Worm (Caenorhabditis elegans): Measurements from ENCODE around the gene K12B6.9.

K12B6.9 gene

DNA sequence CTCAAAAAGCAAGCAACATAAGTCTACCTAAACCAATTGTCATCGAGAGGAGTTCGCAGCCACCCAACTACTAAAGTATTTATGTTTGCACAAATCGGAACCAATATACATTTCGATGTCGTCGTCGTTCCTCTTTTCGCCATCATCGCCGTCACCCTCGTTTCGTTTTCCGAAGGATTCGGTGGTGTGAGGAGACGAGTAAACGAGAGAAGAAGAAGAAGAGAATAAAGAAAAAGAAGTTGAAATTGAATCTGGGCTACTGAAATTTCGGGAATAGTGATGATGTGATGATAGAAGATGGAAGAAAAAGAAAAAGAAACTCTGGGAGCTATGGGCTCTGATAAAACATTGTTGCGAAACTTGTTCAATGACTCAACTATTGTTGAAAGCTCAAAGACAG, 23.9 kb downstream of the K12B6.9 start:
- TF ChIP-seq unc-42 (tag; optimal IDR thresholded peaks at IDR 0.05) (peak; percentile 62), nhr-11 (tag; optimal IDR thresholded peaks at IDR 0.05) (no peak)

ce11 chrV:6267978-6268377, 24.5 kb downstream of the K12B6.9 start:
- TF ChIP-seq gmeb-2 (tag; optimal IDR thresholded peaks at IDR 0.05), result no peak
- no peak for TF ChIP-seq pax-1 (tag; optimal IDR thresholded peaks at IDR 0.05)
- TF ChIP-seq ceh-14 (tag; optimal IDR thresholded peaks at IDR 0.05), result no peak
- TF ChIP-seq ama-1 (optimal IDR thresholded peaks at IDR 0.05), result no peak
- no peak for TF ChIP-seq lin-11 (tag; optimal IDR thresholded peaks at IDR 0.05)
- no peak for TF ChIP-seq ceh-18 (tag; optimal IDR thresholded peaks at IDR 0.05)
- no peak for TF ChIP-seq hlh-8 (tag; optimal IDR thresholded peaks at IDR 0.05)
- TF ChIP-seq fax-1 (tag; optimal IDR thresholded peaks at IDR 0.05), result no peak
- TF ChIP-seq npax-4 (tag; optimal IDR thresholded peaks at IDR 0.05), result no peak
- TF ChIP-seq sox-2 (GFP tag; IDR thresholded peaks at IDR 0.05), result no peak
- TF ChIP-seq tbx-2 (tag; optimal IDR thresholded peaks at IDR 0.05), result no peak
- no peak for TF ChIP-seq ceh-19 (GFP tag; optimal IDR thresholded peaks at IDR 0.05)
- TF ChIP-seq zip-5 (tag; optimal IDR thresholded peaks at IDR 0.05), result no peak
- TF ChIP-seq ceh-45 (GFP tag; IDR thresholded peaks at IDR 0.05), result no peak
- no peak for TF ChIP-seq K09A11.1 (tag; optimal IDR thresholded peaks at IDR 0.05; ENCODE audit: insufficient read depth)

DNA sequence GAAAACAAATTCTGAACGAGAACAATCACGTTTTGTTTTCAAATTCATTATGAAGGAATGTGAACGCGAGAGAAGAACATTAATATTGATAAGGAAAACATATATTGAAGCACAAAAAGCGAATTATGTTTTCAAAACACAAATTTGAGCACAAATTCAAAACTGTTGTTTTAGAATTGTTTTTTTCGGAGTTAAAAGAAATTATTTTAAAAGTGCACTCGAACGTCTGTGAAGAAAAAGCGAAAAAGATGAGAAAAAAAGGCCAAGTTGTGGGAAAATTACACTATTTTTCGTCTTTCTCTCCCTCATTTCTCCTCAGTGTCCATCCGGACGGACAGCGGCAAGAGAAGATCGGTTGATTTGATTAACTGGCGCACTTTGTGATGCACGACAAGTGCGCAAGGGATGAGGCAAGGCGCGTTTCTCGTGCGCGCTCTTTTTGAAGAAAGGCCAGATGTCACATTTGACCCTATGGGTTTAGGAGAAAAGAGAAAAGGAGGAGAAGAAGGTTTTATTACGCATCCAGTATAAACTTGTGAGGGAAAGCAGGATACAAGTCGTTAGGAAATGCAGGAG, 25.1 kb downstream of the K12B6.9 start, which contains the start of gene mrck-1:
TSS of gene mrck-1 (minus strand) at position 51 of the 576 bp plus-strand sequence.
- TF ChIP-seq ama-1 (optimal IDR thresholded peaks at IDR 0.05) (no peak), sox-2 (GFP tag; IDR thresholded peaks at IDR 0.05) (peak; percentile 44; the same call in 1 of the 2 replicates), hlh-15 (tag; optimal IDR thresholded peaks at IDR 0.05) (peak; percentile 41), ceh-6 (GFP tag; optimal IDR thresholded peaks at IDR 0.05) (peak; percentile 72), unc-86 (tag; optimal IDR thresholded peaks at IDR 0.05) (peak; percentile 45), hlh-8 (tag; optimal IDR thresholded peaks at IDR 0.05) (peak; percentile 96), pag-3 (tag; optimal IDR thresholded peaks at IDR 0.05; ENCODE audit: borderline replicate concordance) (peak; percentile 67), ets-4 (tag; optimal IDR thresholded peaks at IDR 0.05) (peak; percentile 54), dmd-4 (tag; optimal IDR thresholded peaks at IDR 0.05; ENCODE audit: borderline replicate concordance) (peak; percentile 16), ceh-9 (tag; optimal IDR thresholded peaks at IDR 0.05) (no peak), syd-9 (tag; optimal IDR thresholded peaks at IDR 0.05) (peak; percentile 70), F13H6.1 (tag; optimal IDR thresholded peaks at IDR 0.05) (peak; percentile 84), unc-3 (GFP tag; conservative IDR thresholded peaks at IDR 0.05) (peak; percentile 74), unc-3 (tag; optimal IDR thresholded peaks at IDR 0.05) (peak; percentile 72), ref-2 (tag; optimal IDR thresholded peaks at IDR 0.05) (peak; percentile 78), fkh-6 (tag; optimal IDR thresholded peaks at IDR 0.05) (peak; percentile 66), ceh-48 (tag; optimal IDR thresholded peaks at IDR 0.05) (peak; percentile 76), unc-55 (GFP tag; optimal IDR thresholded peaks at IDR 0.05) (peak; percentile 97), pax-1 (tag; optimal IDR thresholded peaks at IDR 0.05) (no peak), nhr-232 (tag; optimal IDR thresholded peaks at IDR 0.05) (peak; percentile 59), ahr-1 (tag; optimal IDR thresholded peaks at IDR 0.05) (peak; percentile 54), sdc-2 (tag; optimal IDR thresholded peaks at IDR 0.05) (peak; percentile 80), ceh-30 (tag; optimal IDR thresholded peaks at IDR 0.05) (peak; percentile 72), elt-2 (tag; optimal IDR thresholded peaks at IDR 0.05) (peak; percentile 76), elt-4 (tag; optimal IDR thresholded peaks at IDR 0.05) (no peak), tbx-2 (tag; optimal IDR thresholded peaks at IDR 0.05) (peak; percentile 95), pros-1 (tag; optimal IDR thresholded peaks at IDR 0.05) (peak; percentile 94), unc-42 (tag; optimal IDR thresholded peaks at IDR 0.05) (peak; percentile 100), fkh-10 (GFP tag; optimal IDR thresholded peaks at IDR 0.05) (peak; percentile 77), ttx-3 (tag; optimal IDR thresholded peaks at IDR 0.05) (peak; percentile 64), npax-4 (tag; optimal IDR thresholded peaks at IDR 0.05) (peak; percentile 40), lin-11 (tag; optimal IDR thresholded peaks at IDR 0.05) (peak; percentile 34), K02D7.2 (tag; optimal IDR thresholded peaks at IDR 0.05) (peak; percentile 66), ceh-22 (tag; optimal IDR thresholded peaks at IDR 0.05) (peak; percentile 2), ceh-18 (tag; optimal IDR thresholded peaks at IDR 0.05) (peak; percentile 93), che-1 (tag; optimal IDR thresholded peaks at IDR 0.05) (peak; percentile 63), ztf-16 (tag; optimal IDR thresholded peaks at IDR 0.05) (peak; percentile 83), ceh-34 (tag; optimal IDR thresholded peaks at IDR 0.05) (peak; percentile 89), rnt-1 (tag; optimal IDR thresholded peaks at IDR 0.05) (peak; percentile 93), pha-4 (tag; optimal IDR thresholded peaks at IDR 0.05) (no peak), ceh-14 (tag; optimal IDR thresholded peaks at IDR 0.05) (peak; percentile 95)

Measured in whole organism, late embryonic.